Worm (Caenorhabditis elegans): Measurements from ENCODE around the gene tag-329.

ce11 chrV:9568707-9569106 is 34.0 kb downstream of the tag-329 start, which contains the start of gene F25B3.4:
- TF ChIP-seq pha-4 (tag; optimal IDR thresholded peaks at IDR 0.05) (no peak), unc-39 (tag; optimal IDR thresholded peaks at IDR 0.05) (no peak), elt-3 (tag; optimal IDR thresholded peaks at IDR 0.05) (no peak), unc-62 (GFP tag; optimal IDR thresholded peaks at IDR 0.05) (no peak), nhr-12 (tag; optimal IDR thresholded peaks at IDR 0.05) (no peak), ztf-11 (tag; optimal IDR thresholded peaks at IDR 0.05) (no peak), elt-1 (tag; optimal IDR thresholded peaks at IDR 0.05; ENCODE audit: borderline replicate concordance, insufficient read depth) (no peak), nhr-28 (tag; optimal IDR thresholded peaks at IDR 0.05) (no peak), nhr-237 (tag; optimal IDR thresholded peaks at IDR 0.05) (no peak), lsy-2 (tag; optimal IDR thresholded peaks at IDR 0.05) (no peak)

Data from whole organism, mixed stage, embryonic.